Fruit fly (Drosophila melanogaster) whole organism, embryonic: ENCODE data around the gene Mzt1.
A peak's percentile ranks its signal among the peaks of the same experiment; 100 is the strongest.

Experiments used
- Adf1 ChIP-seq: fragments of 200-800 bp; sonication (Bioruptor generic); IDR thresholded peaks from 2 replicates; pipeline ENCODE4 v1.3.6; 2022; ENCODE audit warnings: missing biosample characterization, missing genetic modification characterization
- Asciz ChIP-seq: fragments of 200-800 bp; sonication (Bioruptor generic); optimal IDR thresholded peaks from 2 replicates; lab custom pipeline; 2017; ENCODE audit warnings: missing biosample characterization, mild to moderate bottlenecking, missing genetic modification characterization, missing genetic modification reagents
- CG10431 ChIP-seq: fragments of 200-800 bp; sonication (Bioruptor generic); optimal IDR thresholded peaks from 3 replicates; lab custom pipeline; 2018; ENCODE audit warnings: missing biosample characterization, mild to moderate bottlenecking, missing genetic modification characterization
- CG11085 ChIP-seq: fragments of 200-800 bp; sonication (Bioruptor generic); IDR thresholded peaks from 2 replicates; pipeline ENCODE4 v1.3.6; 2022; ENCODE audit warnings: missing biosample characterization, missing genetic modification characterization
- CG12104 ChIP-seq: fragments of 200-800 bp; sonication (Bioruptor generic); optimal IDR thresholded peaks from 3 replicates; lab custom pipeline; 2016; ENCODE audit warnings: missing biosample characterization, missing genetic modification characterization
- CG12769 ChIP-seq: fragments of 200-800 bp; sonication (Bioruptor generic); optimal IDR thresholded peaks from 2 replicates; lab custom pipeline; 2019; ENCODE audit warnings: missing biosample characterization, mild to moderate bottlenecking, missing genetic modification characterization, moderate library complexity
- CG13123 ChIP-seq: fragments of 200-800 bp; sonication (Bioruptor generic); optimal IDR thresholded peaks from 2 replicates; lab custom pipeline; 2016; ENCODE audit warnings: missing biosample characterization, missing genetic modification characterization
- CG13775 ChIP-seq: fragments of 200-800 bp; sonication (Bioruptor generic); optimal IDR thresholded peaks from 3 replicates; lab custom pipeline; 2017; ENCODE audit warnings: missing biosample characterization, mild to moderate bottlenecking, missing genetic modification characterization
- CG14965 ChIP-seq: fragments of 200-800 bp; sonication (Bioruptor generic); optimal IDR thresholded peaks from 2 replicates; lab custom pipeline; 2016; ENCODE audit warnings: missing biosample characterization, missing genetic modification characterization, borderline replicate concordance
- CG1602 ChIP-seq: fragments of 200-800 bp; sonication (Bioruptor generic); optimal IDR thresholded peaks from 3 replicates; lab custom pipeline; 2016; ENCODE audit warnings: missing biosample characterization, missing genetic modification characterization
- CG17186 ChIP-seq: fragments of 200-800 bp; sonication (Bioruptor generic); optimal IDR thresholded peaks from 3 replicates; lab custom pipeline; 2017; ENCODE audit warnings: missing biosample characterization, missing genetic modification reagents, missing genetic modification characterization
- CG18476 ChIP-seq: fragments of 200-800 bp; sonication (Bioruptor generic); optimal IDR thresholded peaks from 2 replicates; lab custom pipeline; 2016; ENCODE audit warnings: missing biosample characterization, mild to moderate bottlenecking, missing genetic modification characterization
- CG18599 ChIP-seq: fragments of 200-800 bp; sonication (Bioruptor generic); optimal IDR thresholded peaks from 3 replicates; lab custom pipeline; 2017; ENCODE audit warnings: missing biosample characterization, missing genetic modification characterization, mild to moderate bottlenecking, moderate library complexity, missing genetic modification reagents
- CG2120 ChIP-seq: fragments of 200-800 bp; sonication (Bioruptor generic); optimal IDR thresholded peaks from 3 replicates; lab custom pipeline; 2016; ENCODE audit warnings: missing biosample characterization, missing genetic modification characterization
- CG32532 ChIP-seq: fragments of 200-800 bp; sonication (Bioruptor generic); IDR thresholded peaks from 2 replicates; pipeline ENCODE4 v1.3.6; 2022; ENCODE audit warnings: missing biosample characterization, missing genetic modification characterization
- CG32772 ChIP-seq: fragments of 200-800 bp; sonication (Bioruptor generic); IDR thresholded peaks from 2 replicates; pipeline ENCODE4 v1.3.6; 2022; ENCODE audit warnings: missing biosample characterization, missing genetic modification characterization
- CG42726 ChIP-seq: fragments of 200-800 bp; sonication (Bioruptor generic); IDR thresholded peaks from 2 replicates; pipeline ENCODE4 v1.3.6; 2022; ENCODE audit warnings: missing biosample characterization, missing genetic modification characterization; ENCODE audit not compliant: partially characterized antibody
- CG4328 ChIP-seq: fragments of 200-800 bp; sonication (Bioruptor generic); optimal IDR thresholded peaks from 3 replicates; lab custom pipeline; 2017; ENCODE audit warnings: missing biosample characterization, missing genetic modification reagents, missing genetic modification characterization
- CG6689 ChIP-seq: fragments of 200-800 bp; sonication (Bioruptor generic); IDR thresholded peaks from 2 replicates; pipeline ENCODE4 v1.3.6; 2022; ENCODE audit warnings: missing biosample characterization, missing genetic modification characterization
- CG6791 ChIP-seq: fragments of 200-800 bp; sonication (Bioruptor generic); IDR thresholded peaks from 3 replicates; pipeline ENCODE4 v1.3.6; 2022; ENCODE audit warnings: missing biosample characterization, missing genetic modification characterization; ENCODE audit not compliant: partially characterized antibody
- CG6813 ChIP-seq: fragments of 200-800 bp; sonication (Bioruptor generic); optimal IDR thresholded peaks from 2 replicates; lab custom pipeline; 2017; ENCODE audit warnings: missing biosample characterization, missing genetic modification characterization, mild to moderate bottlenecking, moderate library complexity, missing genetic modification reagents
- CG7963 ChIP-seq: fragments of 200-800 bp; sonication (Bioruptor generic); IDR thresholded peaks from 3 replicates; pipeline ENCODE4 v1.3.6; 2022; ENCODE audit warnings: missing biosample characterization, missing genetic modification characterization; ENCODE audit not compliant: partially characterized antibody
- CG9727 ChIP-seq: fragments of 200-800 bp; sonication (Bioruptor generic); optimal IDR thresholded peaks from 3 replicates; lab custom pipeline; 2017; ENCODE audit warnings: missing biosample characterization, mild to moderate bottlenecking, missing genetic modification characterization
- CG9797 ChIP-seq: fragments of 200-800 bp; sonication (Bioruptor generic); optimal IDR thresholded peaks from 3 replicates; lab custom pipeline; 2018; ENCODE audit warnings: missing biosample characterization, mild to moderate bottlenecking, missing genetic modification characterization
- CrebB ChIP-seq: fragments of 200-800 bp; sonication (Bioruptor generic); optimal IDR thresholded peaks from 3 replicates; lab custom pipeline; 2018; ENCODE audit warnings: missing biosample characterization, mild to moderate bottlenecking, missing genetic modification characterization
- Dfd ChIP-seq, 2 experiments: fragments of >200 bp; optimal IDR thresholded peaks; 2 replicates each; lab custom pipeline; 2017; ENCODE audit warnings: missing biosample characterization in 2 of 2, missing genetic modification characterization in 2 of 2
- Dref ChIP-seq: fragments of 200-800 bp; sonication (Bioruptor generic); IDR thresholded peaks from 2 replicates; pipeline ENCODE4 v1.3.6; 2022; ENCODE audit warnings: missing biosample characterization, missing genetic modification characterization
- Elba2 ChIP-seq: fragments of 200-800 bp; sonication (Bioruptor generic); optimal IDR thresholded peaks from 3 replicates; lab custom pipeline; 2016; ENCODE audit warnings: missing biosample characterization, missing genetic modification characterization
- Gug ChIP-seq: fragments of 200-800 bp; sonication (Bioruptor generic); IDR thresholded peaks from 4 replicates; pipeline ENCODE4 v1.3.6; 2022; ENCODE audit warnings: missing biosample characterization, missing genetic modification characterization
- Hr78 ChIP-seq, 2 experiments: fragments of 200-800 bp in 1 of 2; fragments of >200 bp in 1 of 2; sonication (Bioruptor generic) in 1 of 2; optimal IDR thresholded peaks; 2 replicates each; lab custom pipeline; 2017 to 2019; ENCODE audit warnings: missing biosample characterization in 2 of 2, missing genetic modification characterization in 2 of 2, mild to moderate bottlenecking in 1 of 2, moderate library complexity in 1 of 2
- MTF-1 ChIP-seq: fragments of 200-800 bp; sonication (Bioruptor generic); optimal IDR thresholded peaks from 2 replicates; lab custom pipeline; 2018; ENCODE audit warnings: missing biosample characterization, mild to moderate bottlenecking, missing genetic modification characterization, borderline replicate concordance
- NC2β ChIP-seq: fragments of 200-800 bp; sonication (Bioruptor generic); optimal IDR thresholded peaks from 2 replicates; lab custom pipeline; 2016; ENCODE audit warnings: missing biosample characterization, missing genetic modification characterization
- Oaz ChIP-seq: fragments of 200-800 bp; sonication (Bioruptor generic); IDR thresholded peaks from 2 replicates; pipeline ENCODE4 v1.3.6; 2022; ENCODE audit warnings: missing biosample characterization, missing genetic modification characterization
- Rx ChIP-seq: fragments of 200-800 bp; sonication (Bioruptor generic); IDR thresholded peaks from 2 replicates; pipeline ENCODE4 v1.3.6; 2022; ENCODE audit warnings: missing biosample characterization, missing genetic modification characterization
- Sry-β ChIP-seq: fragments of 200-800 bp; sonication (Bioruptor generic); optimal IDR thresholded peaks from 2 replicates; lab custom pipeline; 2018; ENCODE audit warnings: missing biosample characterization, mild to moderate bottlenecking, missing genetic modification characterization, moderate library complexity
- Sry-δ ChIP-seq: fragments of 200-800 bp; sonication (Bioruptor generic); optimal IDR thresholded peaks from 2 replicates; lab custom pipeline; 2016; ENCODE audit warnings: missing biosample characterization, missing genetic modification characterization
- crc ChIP-seq: fragments of 200-800 bp; sonication (Bioruptor generic); optimal IDR thresholded peaks from 2 replicates; lab custom pipeline; 2016; ENCODE audit warnings: missing biosample characterization, missing genetic modification characterization
- dimm ChIP-seq: fragments of 200-800 bp; sonication (Bioruptor generic); IDR thresholded peaks from 2 replicates; pipeline ENCODE4 v1.3.6; 2022; ENCODE audit warnings: missing biosample characterization, missing genetic modification characterization
- gsb ChIP-seq: fragments of 200-800 bp; sonication (Bioruptor generic); IDR thresholded peaks from 2 replicates; pipeline ENCODE4 v1.3.6; 2022; ENCODE audit warnings: missing biosample characterization, missing genetic modification characterization
- her ChIP-seq: fragments of 200-800 bp; sonication (Bioruptor generic); optimal IDR thresholded peaks from 2 replicates; lab custom pipeline; 2016; ENCODE audit warnings: missing biosample characterization, missing genetic modification characterization
- hkb ChIP-seq, 2 experiments: fragments of 200-800 bp in 1 of 2; fragments of >200 bp in 1 of 2; sonication (Bioruptor generic) in 1 of 2; IDR thresholded peaks in 1 of 2; optimal IDR thresholded peaks in 1 of 2; 2 replicates each; pipeline versions ENCODE4 v1.3.6 to Lab custom; 2017 to 2022; ENCODE audit warnings: missing biosample characterization in 1 of 2, missing genetic modification characterization in 1 of 2
- ken ChIP-seq: fragments of 200-800 bp; sonication (Bioruptor generic); IDR thresholded peaks from 3 replicates; pipeline ENCODE4 v1.3.6; 2022; ENCODE audit warnings: missing biosample characterization, missing genetic modification characterization
- lbe ChIP-seq: fragments of 200-800 bp; sonication (Bioruptor generic); optimal IDR thresholded peaks from 2 replicates; lab custom pipeline; 2016; ENCODE audit warnings: missing biosample characterization, mild to moderate bottlenecking, missing genetic modification characterization
- nerfin-2 ChIP-seq: fragments of 200-800 bp; sonication (Bioruptor generic); IDR thresholded peaks from 2 replicates; pipeline ENCODE4 v1.3.6; 2022; ENCODE audit warnings: missing biosample characterization, missing genetic modification characterization; ENCODE audit not compliant: partially characterized antibody
- onecut ChIP-seq: fragments of 200-800 bp; sonication (Bioruptor generic); IDR thresholded peaks from 2 replicates; pipeline ENCODE4 v1.3.6; 2022; ENCODE audit warnings: missing biosample characterization, missing genetic modification characterization
- phol ChIP-seq: fragments of 200-800 bp; sonication (Bioruptor generic); optimal IDR thresholded peaks from 3 replicates; lab custom pipeline; 2018; ENCODE audit warnings: missing biosample characterization, mild to moderate bottlenecking, missing genetic modification characterization, moderate library complexity
- ro ChIP-seq: fragments of 200-800 bp; sonication (Bioruptor generic); IDR thresholded peaks from 2 replicates; pipeline ENCODE4 v1.3.6; 2022; ENCODE audit warnings: missing biosample characterization, missing genetic modification characterization
- shn ChIP-seq: fragments of 200-800 bp; sonication (Bioruptor generic); optimal IDR thresholded peaks from 3 replicates; lab custom pipeline; 2016; ENCODE audit warnings: missing biosample characterization, missing genetic modification characterization
- stc ChIP-seq: fragments of 200-800 bp; sonication (Bioruptor generic); IDR thresholded peaks from 2 replicates; pipeline ENCODE4 v1.3.6; 2022; ENCODE audit warnings: missing biosample characterization, missing genetic modification characterization
- trh ChIP-seq: fragments of 200-800 bp; sonication (Bioruptor generic); optimal IDR thresholded peaks from 2 replicates; lab custom pipeline; 2016; ENCODE audit warnings: missing biosample characterization, missing genetic modification characterization

The Mzt1 gene

DNA sequence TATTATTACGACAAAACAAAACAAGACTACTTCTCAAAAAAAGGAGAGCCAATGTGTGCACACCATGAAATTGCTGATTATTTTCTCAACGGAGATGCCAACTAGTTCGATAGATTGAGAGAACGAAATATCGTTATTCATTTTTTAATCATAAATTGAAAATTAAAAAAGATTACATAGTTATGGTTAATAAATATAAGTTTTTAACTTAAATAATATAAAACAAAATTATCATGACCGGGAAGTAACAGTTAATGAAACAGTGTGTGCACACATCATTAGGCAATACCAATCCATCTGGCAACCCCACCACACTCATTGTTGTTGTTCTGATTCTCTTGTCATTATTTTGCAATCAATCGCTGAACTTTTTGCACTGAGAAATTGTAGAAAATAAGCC lies 17.2 kb upstream of the Mzt1 start, which contains the start of the genes CG1317 and CG8993 (continued):
- TF ChIP-seq phol (tag; lab: Kevin White, UChicago) = peak; percentile 72
- no peak for TF ChIP-seq her (GFP tag; lab: Kevin White, UChicago)
- peak; percentile 25 for TF ChIP-seq CG17186 (GFP tag; lab: Kevin White, UChicago)
- no peak for TF ChIP-seq CG12769 (tag; lab: Kevin White, UChicago)
- TF ChIP-seq CG13775 (GFP tag; lab: Kevin White, UChicago) = peak; percentile 62
- TF ChIP-seq CG1602 (GFP tag; lab: Kevin White, UChicago) = peak; percentile 25
- TF ChIP-seq Oaz (GFP tag; lab: Robert Waterston, UW) = no peak
- TF ChIP-seq CG13123 (GFP tag; lab: Kevin White, UChicago) = no peak
- TF ChIP-seq CG32532 (GFP tag; lab: Robert Waterston, UW) = peak; percentile 35; the same call in 1 of the 2 replicates
- TF ChIP-seq CrebB (tag; lab: Kevin White, UChicago) = no peak
- peak; percentile 23 for TF ChIP-seq Asciz (GFP tag; lab: Kevin White, UChicago)
- TF ChIP-seq NC2β (GFP tag; lab: Kevin White, UChicago) = no peak
- peak; percentile 36; the same call in 1 of the 4 replicates for TF ChIP-seq Gug (GFP tag; lab: Robert Waterston, UW)
- TF ChIP-seq CG9727 (GFP tag; lab: Kevin White, UChicago) = peak; percentile 61
- no peak for TF ChIP-seq CG6791
- TF ChIP-seq Rx = no peak
- peak; percentile 42 for TF ChIP-seq CG2120 (GFP tag; lab: Kevin White, UChicago)
- no peak for TF ChIP-seq dimm (GFP tag; lab: Robert Waterston, UW)
- peak in 1 of 2 experiments; percentile 42 for TF ChIP-seq Dfd (GFP tag; optimal IDR thresholded peaks at IDR 0.05; lab: Kevin White, UChicago)
- TF ChIP-seq crc (GFP tag; lab: Kevin White, UChicago) = no peak
- TF ChIP-seq CG18476 (GFP tag; lab: Kevin White, UChicago) = no peak
- TF ChIP-seq CG10431 (GFP tag; lab: Kevin White, UChicago) = no peak
- TF ChIP-seq CG12104 (GFP tag; lab: Kevin White, UChicago) = no peak
- peak; percentile 14 for TF ChIP-seq hkb (optimal IDR thresholded peaks at IDR 0.05; lab: Kevin White, UChicago)
- no peak; the same call in 1 of the 2 replicates for TF ChIP-seq hkb (GFP tag; IDR thresholded peaks at IDR 0.05; lab: Robert Waterston, UW)
- TF ChIP-seq gsb (GFP tag; lab: Robert Waterston, UW) = no peak
- no peak; the same call in 1 of the 2 replicates for TF ChIP-seq onecut (GFP tag; lab: Robert Waterston, UW)
- TF ChIP-seq Adf1 (GFP tag; lab: Robert Waterston, UW) = no peak
- peak; percentile 53 for TF ChIP-seq CG18599 (GFP tag; lab: Kevin White, UChicago)
- TF ChIP-seq trh (GFP tag; lab: Kevin White, UChicago) = no peak
- TF ChIP-seq MTF-1 = no peak
- TF ChIP-seq ro (GFP tag; lab: Robert Waterston, UW) = no peak
- TF ChIP-seq stc (GFP tag; lab: Robert Waterston, UW) = no peak
- TF ChIP-seq Dref = 0 out of 2 replicates have a peak, but pooled peaks have one; percentile 2
- TF ChIP-seq Hr78 (GFP tag; optimal IDR thresholded peaks at IDR 0.05; lab: Kevin White, UChicago) = no peak
- TF ChIP-seq ken (GFP tag; lab: Robert Waterston, UW) = peak; percentile 35; the same call in 1 of the 3 replicates
- no peak for TF ChIP-seq CG42726 (GFP tag; lab: Robert Waterston, UW)
- peak; percentile 20 for TF ChIP-seq CG4328 (GFP tag; lab: Kevin White, UChicago)
- no peak for TF ChIP-seq shn (GFP tag; lab: Kevin White, UChicago)
- no peak for TF ChIP-seq CG6813 (GFP tag; lab: Kevin White, UChicago)
- no peak for TF ChIP-seq CG9797 (GFP tag; lab: Kevin White, UChicago)
- TF ChIP-seq CG11085 (GFP tag; lab: Robert Waterston, UW) = no peak
- peak; percentile 25 for TF ChIP-seq Sry-δ (GFP tag; lab: Kevin White, UChicago)
- peak; percentile 41; the same call in 1 of the 2 replicates for TF ChIP-seq nerfin-2
- TF ChIP-seq CG6689 = peak; percentile 50; the same call in 1 of the 2 replicates
- TF ChIP-seq CG7963 (GFP tag; lab: Robert Waterston, UW) = 0 out of 3 replicates have a peak, but pooled peaks have one; percentile 40
- peak; percentile 62; the same call in 1 of the 2 replicates for TF ChIP-seq CG32772 (GFP tag; lab: Robert Waterston, UW)
- TF ChIP-seq CG14965 = no peak
- TF ChIP-seq Elba2 (GFP tag; lab: Kevin White, UChicago) = no peak
- TF ChIP-seq lbe = no peak
- TF ChIP-seq Sry-β (GFP tag; lab: Kevin White, UChicago) = peak; percentile 73
